Worm (Caenorhabditis elegans): ENCODE results near the gene sri-10.

The sri-10 gene

DNA sequence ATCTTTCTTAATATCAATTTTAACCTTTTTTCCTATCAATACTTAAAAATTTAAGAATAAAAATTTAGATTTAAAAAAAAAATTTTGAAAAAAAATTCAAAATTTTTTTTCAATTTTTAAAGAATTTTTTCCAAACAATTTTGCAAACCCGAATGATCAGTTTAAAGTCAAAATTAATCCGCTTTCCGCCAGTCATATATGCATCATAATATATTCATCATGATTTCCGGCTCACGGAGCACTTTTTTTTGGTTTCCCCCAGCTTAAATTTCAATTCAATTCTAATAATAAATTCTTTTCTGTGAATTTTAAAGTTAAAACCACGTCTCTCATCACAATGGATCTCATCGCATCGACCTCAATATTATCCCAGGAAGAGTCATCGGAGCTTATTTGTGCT, 40.2 kb upstream of the sri-10 start, which contains the start of gene nhr-230 (continued):
- TF ChIP-seq F57A8.1 (GFP tag; optimal IDR thresholded peaks at IDR 0.05) = no peak
- TF ChIP-seq let-607 (tag; optimal IDR thresholded peaks at IDR 0.05) = no peak

DNA sequence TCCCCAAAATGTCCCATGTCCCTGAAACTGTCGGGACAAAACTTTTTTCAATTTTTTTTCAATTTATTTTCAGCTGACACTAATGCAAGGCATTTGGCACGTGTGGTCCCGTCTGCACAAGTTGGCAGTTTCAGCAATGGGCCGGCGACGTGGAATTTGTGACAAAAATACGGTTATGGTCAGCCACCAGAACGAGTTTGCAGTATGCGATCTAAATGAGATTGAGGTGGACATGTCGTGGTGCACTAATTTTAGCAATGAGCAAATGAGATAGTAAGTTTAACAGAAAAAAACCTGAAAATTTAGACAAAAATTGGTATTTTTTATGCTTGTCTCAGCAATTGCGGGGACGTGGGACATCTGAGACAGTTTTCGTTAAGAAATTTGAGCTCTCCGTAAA, 36.2 kb upstream of the sri-10 start:
- no peak for TF ChIP-seq madf-8 (GFP tag; conservative IDR thresholded peaks at IDR 0.05)
- no peak for TF ChIP-seq nfya-1 (tag; optimal IDR thresholded peaks at IDR 0.05; ENCODE audit: borderline replicate concordance, insufficient read depth)
- no peak for TF ChIP-seq somi-1 (GFP tag; optimal IDR thresholded peaks at IDR 0.05)
- TF ChIP-seq lsl-1 (GFP tag; optimal IDR thresholded peaks at IDR 0.05) = no peak
- no peak for TF ChIP-seq rcor-1 (GFP tag; IDR thresholded peaks at IDR 0.05)

DNA sequence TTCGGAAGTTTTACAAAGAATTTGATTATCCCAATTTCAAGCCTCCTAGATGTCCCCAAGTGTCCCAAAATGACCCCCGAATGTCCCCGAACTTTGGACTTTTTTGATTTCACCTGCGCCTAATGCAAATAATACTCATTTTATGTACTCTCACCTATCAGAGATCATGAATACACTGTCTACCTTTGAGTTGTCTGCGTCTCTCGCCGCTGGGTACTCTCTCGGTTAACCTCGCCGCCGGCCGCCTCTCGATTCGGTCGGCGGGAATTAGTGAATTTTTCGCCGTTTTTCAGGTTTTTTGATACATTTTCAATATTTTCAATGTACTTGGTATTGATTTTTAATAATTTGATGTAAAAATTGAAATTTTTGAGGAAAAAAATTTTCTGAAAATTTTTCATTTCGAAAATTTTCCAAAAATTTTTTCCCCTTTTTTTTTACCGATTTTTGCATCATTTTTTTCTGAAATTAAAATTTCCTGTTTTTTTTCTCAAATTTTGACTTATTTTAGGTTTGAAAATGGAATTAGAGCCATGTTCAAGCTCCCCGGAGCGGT, 32.6 kb upstream of the sri-10 start, which contains the start of gene nhr-65:
Gene nhr-65 (plus strand): TSS at position 506 of the 556 bp plus-strand sequence.
- TF ChIP-seq egl-18 (GFP tag; IDR thresholded peaks at IDR 0.05) = no peak
- TF ChIP-seq fkh-3 (tag; optimal IDR thresholded peaks at IDR 0.05) = no peak
- TF ChIP-seq pha-4 (tag; optimal IDR thresholded peaks at IDR 0.05) = peak; percentile 3
- TF ChIP-seq nhr-80 (tag; optimal IDR thresholded peaks at IDR 0.05) = peak; percentile 24
- no peak for TF ChIP-seq lin-54 (GFP tag; optimal IDR thresholded peaks at IDR 0.05)
- TF ChIP-seq hmg-1.2 (GFP tag; IDR thresholded peaks at IDR 0.05) = peak; percentile 92
- 0 out of 2 replicates have a peak, but pooled peaks have one; percentile 30 for TF ChIP-seq dox-1 (GFP tag; IDR thresholded peaks at IDR 0.05)
- TF ChIP-seq snpc-4 (GFP tag; optimal IDR thresholded peaks at IDR 0.05) = no peak
- peak in 1 of 4 experiments; percentile 24 for TF ChIP-seq snpc-4 (tag; optimal IDR thresholded peaks at IDR 0.05)
- TF ChIP-seq chd-7 (tag; optimal IDR thresholded peaks at IDR 0.05) = no peak

DNA sequence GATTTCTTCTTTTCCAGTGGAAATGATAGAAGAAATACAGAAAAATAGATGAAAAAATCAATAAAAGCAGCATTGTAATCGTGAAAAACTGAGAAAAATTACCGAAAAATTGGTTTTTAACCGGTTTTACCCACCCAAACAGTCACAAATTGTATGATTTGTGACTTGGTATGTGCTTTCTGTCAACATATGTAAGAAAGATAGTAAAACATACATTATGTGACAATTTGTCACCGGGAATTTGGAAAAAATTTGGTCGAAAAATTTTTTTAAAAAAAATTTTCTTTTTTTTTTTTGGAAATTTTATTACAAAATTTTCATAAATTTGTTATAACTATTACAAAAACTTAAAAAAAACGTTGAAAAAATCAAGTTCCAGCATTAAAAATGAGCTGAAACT, 30.8 kb upstream of the sri-10 start, which contains the start of gene cyp-33D3:
Gene cyp-33D3 (minus strand): TSS at position 101 of the 400 bp plus-strand sequence.
- TF ChIP-seq fkh-3 (tag; optimal IDR thresholded peaks at IDR 0.05) = no peak

DNA sequence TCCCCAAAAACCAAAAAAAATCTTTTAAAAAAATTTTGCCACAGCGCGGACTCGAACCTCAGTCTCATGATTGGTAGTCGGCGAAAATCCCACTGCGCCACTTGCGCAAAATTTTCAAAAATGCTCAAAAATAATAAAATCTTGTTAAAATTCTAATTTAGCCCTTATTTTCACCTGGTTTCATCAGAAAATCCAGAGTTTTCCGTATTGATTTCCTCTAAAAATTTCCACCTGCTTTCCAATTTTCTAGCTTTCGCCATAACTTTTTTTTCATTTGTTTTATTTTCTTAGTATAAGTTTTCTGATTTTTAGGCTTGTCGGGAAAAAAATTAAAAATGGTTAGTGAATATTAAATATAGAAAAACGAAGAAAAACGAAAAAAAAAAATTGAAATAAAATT, 21.1 kb upstream of the sri-10 start:
- TF ChIP-seq attf-6 (GFP tag; IDR thresholded peaks at IDR 0.05) = no peak

DNA sequence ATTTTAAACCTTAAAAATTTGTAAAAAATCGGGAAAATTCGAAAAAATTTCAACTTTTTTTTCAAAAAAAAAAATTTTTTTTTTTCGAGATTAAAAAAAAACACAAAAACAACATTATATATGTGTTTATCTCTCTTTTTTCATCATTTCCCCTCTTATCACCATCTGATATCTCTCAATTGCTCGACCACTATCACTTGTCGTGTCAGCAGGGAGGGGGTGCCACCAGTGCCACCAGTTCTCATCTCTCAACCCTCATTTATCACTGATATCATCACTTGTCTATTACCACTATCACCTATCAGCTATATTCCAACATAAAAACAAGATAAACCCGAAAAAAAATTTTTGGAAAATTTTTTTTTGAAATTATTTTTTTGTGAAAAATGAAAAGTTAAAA, 20.1 kb upstream of the sri-10 start:
- TF ChIP-seq dpff-1 (tag; optimal IDR thresholded peaks at IDR 0.05) = no peak
- TF ChIP-seq efl-1 (GFP tag; optimal IDR thresholded peaks at IDR 0.05) = no peak
- no peak for TF ChIP-seq F49E8.2 (tag; optimal IDR thresholded peaks at IDR 0.05; ENCODE audit: insufficient read depth)
- peak; percentile 5 for TF ChIP-seq nhr-80 (tag; optimal IDR thresholded peaks at IDR 0.05)

DNA sequence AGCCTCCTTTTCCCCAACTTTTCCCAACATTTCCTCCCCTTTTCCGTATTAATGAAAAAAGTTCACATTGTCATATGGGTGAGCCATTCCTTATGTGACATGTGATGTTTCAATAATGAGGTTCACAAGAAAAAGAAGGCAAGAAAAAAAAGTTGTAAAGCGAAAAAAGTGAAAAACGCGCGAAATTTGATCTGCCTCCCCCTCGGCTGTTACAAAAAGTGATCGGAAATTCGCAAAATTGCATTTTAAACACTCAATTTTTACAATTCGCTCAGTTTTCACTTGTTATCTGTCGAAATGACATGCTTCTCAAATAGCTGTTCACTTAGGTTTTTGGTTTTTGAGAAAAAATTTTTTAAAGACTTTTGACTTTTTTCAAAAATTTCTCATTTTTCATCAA, 15.3 kb upstream of the sri-10 start:
- TF ChIP-seq efl-1 (GFP tag; optimal IDR thresholded peaks at IDR 0.05) (no peak), let-526 (GFP tag; IDR thresholded peaks at IDR 0.05) (no peak), F57C9.4 (tag; optimal IDR thresholded peaks at IDR 0.05) (no peak), nfya-1 (tag; optimal IDR thresholded peaks at IDR 0.05; ENCODE audit: borderline replicate concordance, insufficient read depth) (no peak), hrde-1 (tag; optimal IDR thresholded peaks at IDR 0.05; ENCODE audit: borderline replicate concordance) (no peak)

DNA sequence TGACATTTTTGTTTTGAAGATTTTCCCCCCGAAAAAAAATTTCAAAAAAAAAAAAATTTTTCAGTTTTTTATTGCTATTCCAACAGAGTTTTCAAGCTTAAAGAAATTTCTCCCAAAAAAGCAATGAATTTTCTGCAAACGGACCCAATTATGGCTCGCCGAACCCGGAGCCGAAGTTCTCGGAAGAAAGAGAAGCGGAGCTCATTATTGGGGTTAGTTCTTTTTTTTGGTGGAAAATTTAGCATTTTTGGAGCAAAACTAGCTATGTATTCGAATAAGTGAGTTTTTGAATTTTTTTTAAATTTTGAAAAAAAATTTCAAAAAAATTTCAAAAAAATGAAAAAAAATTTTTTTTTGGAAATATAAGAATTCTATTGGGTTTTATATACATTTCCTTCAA, 13.3 kb upstream of the sri-10 start, which contains the start of gene ncs-5:
Gene ncs-5 (plus strand): TSS at position 124 of the 400 bp plus-strand sequence.
- no peak for TF ChIP-seq him-1 (tag; optimal IDR thresholded peaks at IDR 0.05)
- TF ChIP-seq F49E8.2 (tag; optimal IDR thresholded peaks at IDR 0.05; ENCODE audit: insufficient read depth) = no peak
- no peak for TF ChIP-seq mes-4 (tag; optimal IDR thresholded peaks at IDR 0.05)
- no peak for TF ChIP-seq lir-1 (GFP tag; conservative IDR thresholded peaks at IDR 0.05)
- no peak for TF ChIP-seq bed-1 (GFP tag; IDR thresholded peaks at IDR 0.05)
- TF ChIP-seq sea-2 (GFP tag; IDR thresholded peaks at IDR 0.05) = no peak
- TF ChIP-seq nhr-90 (tag; optimal IDR thresholded peaks at IDR 0.05) = no peak
- no peak for TF ChIP-seq pbrm-1 (GFP tag; IDR thresholded peaks at IDR 0.05)
- TF ChIP-seq unc-130 (GFP tag; optimal IDR thresholded peaks at IDR 0.05) = no peak
- TF ChIP-seq ceh-91 (GFP tag; IDR thresholded peaks at IDR 0.05) = no peak
- TF ChIP-seq hsf-1 (GFP tag; IDR thresholded peaks at IDR 0.05) = no peak
- TF ChIP-seq B0261.1 (tag; optimal IDR thresholded peaks at IDR 0.05) = no peak
- TF ChIP-seq ztf-26 (tag; optimal IDR thresholded peaks at IDR 0.05) = no peak
- TF ChIP-seq tbp1 (GFP tag; optimal IDR thresholded peaks at IDR 0.05) = no peak
